Fruit fly (Drosophila melanogaster) whole organism, embryonic: ENCODE measurements around the gene Gr2a.

Source experiments
- Asciz ChIP-seq: fragments of 200-800 bp; sonication (Bioruptor generic); optimal IDR thresholded peaks from 2 replicates; lab custom pipeline; 2017; ENCODE audit warnings: missing biosample characterization, mild to moderate bottlenecking, missing genetic modification characterization, missing genetic modification reagents
- B-H2 ChIP-seq: fragments of 200-800 bp; sonication (Bioruptor generic); optimal IDR thresholded peaks from 2 replicates; lab custom pipeline; 2018; ENCODE audit warnings: missing biosample characterization, mild to moderate bottlenecking, missing genetic modification characterization
- Bdp1 ChIP-seq: fragments of 200-800 bp; sonication (Bioruptor generic); optimal IDR thresholded peaks from 3 replicates; lab custom pipeline; 2016; ENCODE audit warnings: missing biosample characterization, missing genetic modification characterization
- BtbVII ChIP-seq: fragments of 200-800 bp; sonication (Bioruptor generic); optimal IDR thresholded peaks from 3 replicates; lab custom pipeline; 2017; ENCODE audit warnings: missing biosample characterization, mild to moderate bottlenecking, missing genetic modification characterization
- CG10274 ChIP-seq: fragments of 200-800 bp; sonication (Bioruptor generic); optimal IDR thresholded peaks from 3 replicates; lab custom pipeline; 2017; ENCODE audit warnings: missing biosample characterization, mild to moderate bottlenecking, missing genetic modification characterization
- CG10462 ChIP-seq: fragments of 200-800 bp; sonication (Bioruptor generic); optimal IDR thresholded peaks from 2 replicates; lab custom pipeline; 2016; ENCODE audit warnings: missing biosample characterization, missing genetic modification characterization
- CG14441 ChIP-seq: fragments of 200-800 bp; sonication (Bioruptor generic); IDR thresholded peaks from 2 replicates; pipeline ENCODE4 v1.3.6; 2022; ENCODE audit warnings: missing biosample characterization, missing genetic modification characterization
- CG17802 ChIP-seq: fragments of 200-800 bp; sonication (Bioruptor generic); optimal IDR thresholded peaks from 2 replicates; lab custom pipeline; 2018; ENCODE audit warnings: missing biosample characterization, mild to moderate bottlenecking, missing genetic modification characterization, moderate library complexity
- CG2678 ChIP-seq: fragments of 200-800 bp; sonication (Bioruptor generic); optimal IDR thresholded peaks from 3 replicates; lab custom pipeline; 2019; ENCODE audit warnings: missing biosample characterization, mild to moderate bottlenecking, missing genetic modification characterization, moderate library complexity
- CG32532 ChIP-seq: fragments of 200-800 bp; sonication (Bioruptor generic); IDR thresholded peaks from 2 replicates; pipeline ENCODE4 v1.3.6; 2022; ENCODE audit warnings: missing biosample characterization, missing genetic modification characterization
- CG33557 ChIP-seq: fragments of 200-800 bp; sonication (Bioruptor generic); optimal IDR thresholded peaks from 2 replicates; lab custom pipeline; 2019; ENCODE audit warnings: missing biosample characterization, mild to moderate bottlenecking, missing genetic modification characterization, moderate library complexity
- CG4854 ChIP-seq: fragments of 200-800 bp; sonication (Bioruptor generic); optimal IDR thresholded peaks from 2 replicates; lab custom pipeline; 2016; ENCODE audit warnings: missing biosample characterization, missing genetic modification characterization, inconsistent platforms
- CG6813 ChIP-seq: fragments of 200-800 bp; sonication (Bioruptor generic); optimal IDR thresholded peaks from 2 replicates; lab custom pipeline; 2017; ENCODE audit warnings: missing biosample characterization, missing genetic modification characterization, mild to moderate bottlenecking, moderate library complexity, missing genetic modification reagents
- CG8944 ChIP-seq: fragments of 200-800 bp; sonication (Bioruptor generic); optimal IDR thresholded peaks from 3 replicates; lab custom pipeline; 2016; ENCODE audit warnings: missing biosample characterization, missing genetic modification characterization
- Dip3 ChIP-seq: fragments of 200-800 bp; sonication (Bioruptor generic); optimal IDR thresholded peaks from 3 replicates; lab custom pipeline; 2016; ENCODE audit warnings: missing biosample characterization, missing genetic modification characterization
- E2f2 ChIP-seq: fragments of 200-800 bp; sonication (Bioruptor generic); IDR thresholded peaks from 2 replicates; pipeline ENCODE4 v1.3.6; 2022; ENCODE audit warnings: missing biosample characterization, missing genetic modification characterization
- Ets97D ChIP-seq: fragments of 200-800 bp; sonication (Bioruptor generic); optimal IDR thresholded peaks from 3 replicates; lab custom pipeline; 2016; ENCODE audit warnings: missing biosample characterization, missing genetic modification characterization
- Hsf ChIP-seq: fragments of 200-800 bp; sonication (Bioruptor generic); optimal IDR thresholded peaks from 3 replicates; lab custom pipeline; 2016; ENCODE audit warnings: missing biosample characterization, missing genetic modification characterization
- Nf-YC ChIP-seq: fragments of 200-800 bp; optimal IDR thresholded peaks from 3 replicates; lab custom pipeline; 2019; ENCODE audit warnings: missing biosample characterization, mild to moderate bottlenecking, missing genetic modification characterization, moderate library complexity
- Oaz ChIP-seq: fragments of 200-800 bp; sonication (Bioruptor generic); IDR thresholded peaks from 2 replicates; pipeline ENCODE4 v1.3.6; 2022; ENCODE audit warnings: missing biosample characterization, missing genetic modification characterization
- Ravus ChIP-seq: fragments of 200-800 bp; sonication (Bioruptor generic); IDR thresholded peaks from 2 replicates; pipeline ENCODE4 v1.3.6; 2022; ENCODE audit warnings: missing biosample characterization, missing genetic modification characterization
- Trl ChIP-seq, 3 experiments: fragments of >200 bp in 2 of 3; fragments of 200-800 bp in 1 of 3; sonication (Bioruptor generic) in 1 of 3; optimal IDR thresholded peaks; 2 replicates in 1 of 3; 3 replicates in 2 of 3; lab custom pipeline; 2016 to 2017; ENCODE audit warnings: missing biosample characterization in 1 of 3, missing genetic modification characterization in 1 of 3
- al ChIP-seq: fragments of 200-800 bp; sonication (Bioruptor generic); IDR thresholded peaks from 2 replicates; pipeline ENCODE4 v1.3.6; 2022; ENCODE audit warnings: missing biosample characterization, missing genetic modification characterization
- ato ChIP-seq: fragments of 200-800 bp; sonication (Bioruptor generic); IDR thresholded peaks from 2 replicates; pipeline ENCODE4 v1.3.6; 2022; ENCODE audit warnings: missing biosample characterization, missing genetic modification characterization; ENCODE audit not compliant: partially characterized antibody
- br ChIP-seq: fragments of >200 bp; optimal IDR thresholded peaks from 2 replicates; lab custom pipeline; 2017
- btn ChIP-seq: fragments of 200-800 bp; sonication (Bioruptor generic); optimal IDR thresholded peaks from 2 replicates; lab custom pipeline; 2016; ENCODE audit warnings: missing biosample characterization, missing genetic modification characterization
- dan ChIP-seq: fragments of 200-800 bp; sonication (Bioruptor generic); IDR thresholded peaks from 2 replicates; pipeline ENCODE4 v1.3.6; 2022; ENCODE audit warnings: missing biosample characterization, missing genetic modification characterization
- dmrt11E ChIP-seq: fragments of 200-800 bp; sonication (Bioruptor generic); optimal IDR thresholded peaks from 3 replicates; lab custom pipeline; 2018; ENCODE audit warnings: missing biosample characterization, mild to moderate bottlenecking, missing genetic modification characterization, moderate library complexity
- emc ChIP-seq: fragments of 200-800 bp; sonication (Bioruptor generic); optimal IDR thresholded peaks from 2 replicates; lab custom pipeline; 2016; ENCODE audit warnings: missing biosample characterization, missing genetic modification characterization
- ems ChIP-seq: fragments of 200-800 bp; sonication (Bioruptor generic); optimal IDR thresholded peaks from 3 replicates; lab custom pipeline; 2016; ENCODE audit warnings: missing biosample characterization, missing genetic modification characterization
- esg ChIP-seq: fragments of 200-800 bp; sonication (Bioruptor generic); conservative IDR thresholded peaks from 2 replicates; pipeline ENCODE4 v1.3.6; 2022; ENCODE audit warnings: missing biosample characterization, missing genetic modification characterization
- grn ChIP-seq: fragments of 200-800 bp; sonication (Bioruptor generic); optimal IDR thresholded peaks from 3 replicates; lab custom pipeline; 2017; ENCODE audit warnings: missing biosample characterization, missing genetic modification characterization
- ham ChIP-seq: fragments of 200-800 bp; sonication (Bioruptor generic); IDR thresholded peaks from 2 replicates; pipeline ENCODE4 v1.3.6; 2022; ENCODE audit warnings: missing biosample characterization, missing genetic modification characterization
- hb ChIP-seq: fragments of 200-800 bp; sonication (Bioruptor generic); IDR thresholded peaks from 3 replicates; pipeline ENCODE4 v1.3.6; 2022; ENCODE audit warnings: missing biosample characterization, missing genetic modification characterization; ENCODE audit not compliant: partially characterized antibody
- jigr1 ChIP-seq: fragments of 200-800 bp; sonication (Bioruptor generic); IDR thresholded peaks from 3 replicates; pipeline ENCODE4 v1.3.6; 2022; ENCODE audit warnings: missing biosample characterization, missing genetic modification characterization
- jumu ChIP-seq: fragments of 200-800 bp; sonication (Bioruptor generic); optimal IDR thresholded peaks from 3 replicates; lab custom pipeline; 2016; ENCODE audit warnings: missing biosample characterization, missing genetic modification characterization
- nerfin-2 ChIP-seq: fragments of 200-800 bp; sonication (Bioruptor generic); IDR thresholded peaks from 2 replicates; pipeline ENCODE4 v1.3.6; 2022; ENCODE audit warnings: missing biosample characterization, missing genetic modification characterization; ENCODE audit not compliant: partially characterized antibody
- nmo ChIP-seq: fragments of 200-800 bp; sonication (Bioruptor generic); optimal IDR thresholded peaks from 2 replicates; lab custom pipeline; 2018; ENCODE audit warnings: missing biosample characterization, mild to moderate bottlenecking, missing genetic modification characterization, moderate library complexity
- pb ChIP-seq: fragments of 200-800 bp; sonication (Bioruptor generic); optimal IDR thresholded peaks from 3 replicates; lab custom pipeline; 2016; ENCODE audit warnings: missing biosample characterization, missing genetic modification characterization
- pita ChIP-seq: fragments of 200-800 bp; sonication (Bioruptor generic); optimal IDR thresholded peaks from 2 replicates; lab custom pipeline; 2017; ENCODE audit warnings: missing biosample characterization, mild to moderate bottlenecking, missing genetic modification characterization
- ranshi ChIP-seq: fragments of 200-800 bp; sonication (Bioruptor generic); IDR thresholded peaks from 2 replicates; pipeline ENCODE4 v1.3.6; 2022; ENCODE audit warnings: missing biosample characterization, missing genetic modification characterization
- repo ChIP-seq: fragments of 200-800 bp; sonication (Bioruptor generic); optimal IDR thresholded peaks from 2 replicates; lab custom pipeline; 2016; ENCODE audit warnings: missing biosample characterization, missing genetic modification characterization
- run ChIP-seq: fragments of 200-800 bp; sonication (Bioruptor generic); optimal IDR thresholded peaks from 3 replicates; lab custom pipeline; 2018; ENCODE audit warnings: missing biosample characterization, mild to moderate bottlenecking, missing genetic modification characterization
- so ChIP-seq: fragments of 200-800 bp; sonication (Bioruptor generic); IDR thresholded peaks from 3 replicates; pipeline ENCODE4 v1.3.6; 2022; ENCODE audit warnings: missing biosample characterization, missing genetic modification characterization
- sob ChIP-seq: fragments of 200-800 bp; sonication (Bioruptor generic); IDR thresholded peaks from 2 replicates; pipeline ENCODE4 v1.3.6; 2022; ENCODE audit warnings: missing biosample characterization, missing genetic modification characterization
- ssp ChIP-seq: fragments of 200-800 bp; sonication (Bioruptor generic); IDR thresholded peaks from 2 replicates; pipeline ENCODE4 v1.3.6; 2022; ENCODE audit warnings: missing biosample characterization, missing genetic modification characterization
- tin ChIP-seq: fragments of 200-800 bp; sonication (Bioruptor generic); optimal IDR thresholded peaks from 3 replicates; lab custom pipeline; 2016; ENCODE audit warnings: missing biosample characterization, missing genetic modification characterization
- tna ChIP-seq: fragments of 200-800 bp; sonication (Bioruptor generic); IDR thresholded peaks from 2 replicates; pipeline ENCODE4 v1.3.6; 2022; ENCODE audit warnings: missing biosample characterization, missing genetic modification characterization; ENCODE audit not compliant: partially characterized antibody
- twi ChIP-seq: fragments of 200-800 bp; optimal IDR thresholded peaks from 2 replicates; lab custom pipeline; 2019; ENCODE audit warnings: missing biosample characterization, mild to moderate bottlenecking, missing genetic modification characterization, moderate library complexity
- zfh2 ChIP-seq: fragments of 200-800 bp; sonication (Bioruptor generic); optimal IDR thresholded peaks from 2 replicates; lab custom pipeline; 2016; ENCODE audit warnings: missing biosample characterization, missing genetic modification characterization

Gene Gr2a

DNA sequence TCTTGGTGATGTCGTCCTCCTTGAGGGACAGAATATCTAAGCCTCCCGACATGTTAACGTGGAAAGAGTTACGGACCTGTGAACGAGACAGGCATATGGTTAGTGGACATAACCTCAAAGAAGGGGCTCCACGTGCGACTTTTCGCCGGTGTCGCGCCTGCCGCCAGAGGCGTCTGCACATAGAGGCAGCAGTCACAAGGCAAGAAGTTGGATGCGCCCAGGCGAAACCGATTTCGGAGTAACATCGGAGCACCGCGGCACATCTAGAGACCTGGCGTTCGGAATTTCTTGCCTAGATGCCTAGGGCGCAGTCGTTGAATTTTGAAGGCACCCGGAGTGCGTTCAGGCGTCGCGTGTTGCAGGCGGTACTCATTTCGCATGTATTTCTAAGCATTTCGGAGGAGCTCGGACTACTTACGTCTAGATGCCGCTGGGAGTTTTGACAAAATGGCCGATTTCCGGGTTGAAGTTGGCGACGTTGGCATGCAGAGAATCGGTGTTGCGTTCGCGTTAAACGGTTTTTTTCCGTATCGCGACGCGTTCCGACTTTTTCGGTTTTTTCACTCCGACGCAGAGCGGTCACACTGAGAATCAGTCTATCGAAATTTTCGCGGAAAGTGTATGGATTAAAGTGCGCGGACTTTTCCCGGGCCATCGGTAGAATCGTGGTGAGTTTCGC is 30.7 kb downstream of the Gr2a start, which contains the start of the genes sta and inc (continued):
- TF ChIP-seq nmo (GFP tag; lab: Kevin White, UChicago) (peak; percentile 67), CG14441 (GFP tag; lab: Robert Waterston, UW) (no peak), Ravus (no peak), Nf-YC (tag; lab: Kevin White, UChicago) (peak; percentile 53), ato (GFP tag; lab: Robert Waterston, UW) (0 out of 2 replicates have a peak, but pooled peaks have one; percentile 26), tna (no peak), CG33557 (peak; percentile 49), twi (tag; lab: Kevin White, UChicago) (peak; percentile 17), Bdp1 (GFP tag; lab: Kevin White, UChicago) (peak; percentile 27), CG2678 (tag; lab: Kevin White, UChicago) (peak; percentile 65), ems (GFP tag; lab: Kevin White, UChicago) (peak; percentile 45), br (lab: Kevin White, UChicago) (no peak), Asciz (GFP tag; lab: Kevin White, UChicago) (peak; percentile 65), CG10462 (GFP tag; lab: Kevin White, UChicago) (no peak), dan (GFP tag; lab: Robert Waterston, UW) (no peak), jigr1 (GFP tag; lab: Robert Waterston, UW) (no peak), CG10274 (peak; percentile 60), nerfin-2 (GFP tag; lab: Robert Waterston, UW) (no peak), dmrt11E (tag; lab: Kevin White, UChicago) (peak; percentile 37), btn (GFP tag; lab: Kevin White, UChicago) (peak; percentile 38), hb (no peak), repo (GFP tag; lab: Kevin White, UChicago) (peak; percentile 54), BtbVII (GFP tag; lab: Kevin White, UChicago) (peak; percentile 84), Dip3 (peak; percentile 8), so (GFP tag; lab: Robert Waterston, UW) (peak; percentile 68; the same call in 1 of the 3 replicates), tin (GFP tag; lab: Kevin White, UChicago) (peak; percentile 31), esg (no peak), Ets97D (GFP tag; lab: Kevin White, UChicago) (peak; percentile 98), CG32532 (GFP tag; lab: Robert Waterston, UW) (peak; percentile 66), sob (peak; percentile 78), CG8944 (GFP tag; lab: Kevin White, UChicago) (peak; percentile 15), grn (GFP tag; lab: Kevin White, UChicago) (peak; percentile 11), ham (GFP tag; lab: Robert Waterston, UW) (no peak), CG6813 (GFP tag; lab: Kevin White, UChicago) (peak; percentile 86), emc (GFP tag; lab: Kevin White, UChicago) (no peak), ranshi (peak; percentile 52; the same call in 1 of the 2 replicates), pita (peak; percentile 44), zfh2 (peak; percentile 42), B-H2 (GFP tag; lab: Kevin White, UChicago) (peak; percentile 81), CG4854 (no peak), pb (GFP tag; lab: Kevin White, UChicago) (peak; percentile 53), run (tag; lab: Kevin White, UChicago) (peak; percentile 11), Oaz (GFP tag; lab: Robert Waterston, UW) (no peak), al (GFP tag; lab: Robert Waterston, UW) (no peak), CG17802 (tag; lab: Kevin White, UChicago) (peak; percentile 20), ssp (GFP tag; lab: Robert Waterston, UW) (0 out of 2 replicates have a peak, but pooled peaks have one; percentile 6), Trl (optimal IDR thresholded peaks at IDR 0.05; lab: Kevin White, UChicago) (no peak), Trl (GFP tag; optimal IDR thresholded peaks at IDR 0.05; lab: Kevin White, UChicago) (peak; percentile 63), E2f2 (GFP tag; lab: Robert Waterston, UW) (peak; percentile 92), Hsf (peak; percentile 37), jumu (GFP tag; lab: Kevin White, UChicago) (peak; percentile 7)
